1 worm cellular context compared by ENCODE assay signal in the genomic region with DNA sequence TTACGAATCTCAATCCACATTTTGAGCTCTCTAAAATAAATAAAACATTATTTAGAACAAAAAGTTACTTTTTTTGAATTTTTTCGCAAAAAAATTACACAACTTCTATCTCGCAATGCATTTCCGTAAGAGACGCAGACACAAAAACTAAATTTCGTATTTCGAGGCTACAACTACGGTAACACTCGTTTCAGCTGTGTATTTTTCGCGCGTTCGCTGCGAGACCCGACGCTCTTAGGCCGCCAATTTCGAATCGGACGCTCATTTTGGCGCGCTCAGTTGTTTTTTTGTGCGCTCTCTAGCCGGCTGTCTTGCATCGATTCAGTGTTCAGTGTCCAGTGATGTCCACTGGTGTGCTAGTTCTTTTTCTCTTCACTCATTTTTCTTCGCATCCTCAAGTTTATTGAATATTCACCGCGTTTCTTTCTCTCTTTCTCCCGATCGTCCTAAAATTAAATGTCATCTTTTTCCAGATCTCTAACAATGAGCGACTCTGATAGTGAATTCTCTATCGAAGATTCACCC.
TF ChIP-seq lines count a peak whose summit lies in the region.

A gene (minus strand): TSS at position 115 of the 525 bp plus-strand sequence.
A gene (plus strand): TSS at position 475 of the 525 bp plus-strand sequence.

TF ChIP-seq in whole organism, L4 larva, 104 proteins besides CTCF, POLR2A, EP300 and RAD21 (continued from another document):
- TF ChIP-seq jun-1 (tag; optimal IDR thresholded peaks at IDR 0.05; lab: Kevin White, UChicago) = peak; percentile 75
- TF ChIP-seq nhr-48 (tag; optimal IDR thresholded peaks at IDR 0.05; lab: Kevin White, UChicago) = peak; percentile 70
- no peak for TF ChIP-seq madf-5 (GFP tag; IDR thresholded peaks at IDR 0.05; lab: Robert Waterston, UW)
- no peak for TF ChIP-seq cey-2 (tag; optimal IDR thresholded peaks at IDR 0.05; lab: Kevin White, UChicago; ENCODE audit: borderline replicate concordance, insufficient read depth)
- TF ChIP-seq F37D6.2 (tag; optimal IDR thresholded peaks at IDR 0.05; lab: Kevin White, UChicago) = peak; percentile 93
- peak; percentile 63 for TF ChIP-seq spr-3 (GFP tag; optimal IDR thresholded peaks at IDR 0.05; lab: Kevin White, UChicago)
- peak; percentile 100 for TF ChIP-seq D1046.2 (GFP tag; IDR thresholded peaks at IDR 0.05; lab: Robert Waterston, UW)
- TF ChIP-seq daf-12 (tag; optimal IDR thresholded peaks at IDR 0.05; lab: Kevin White, UChicago) = no peak
- peak; percentile 93 for TF ChIP-seq dve-1 (tag; optimal IDR thresholded peaks at IDR 0.05; lab: Kevin White, UChicago; ENCODE audit: insufficient read depth)
- TF ChIP-seq nhr-76 (tag; optimal IDR thresholded peaks at IDR 0.05; lab: Kevin White, UChicago) = no peak
- TF ChIP-seq lin-38 (GFP tag; IDR thresholded peaks at IDR 0.05; lab: Robert Waterston, UW) = peak; percentile 93
- peak; percentile 93 for TF ChIP-seq lin-13 (GFP tag; optimal IDR thresholded peaks at IDR 0.05; lab: Kevin White, UChicago)
- TF ChIP-seq mdt-29 (GFP tag; IDR thresholded peaks at IDR 0.05; lab: Robert Waterston, UW) = peak; percentile 84
- TF ChIP-seq spr-1 (tag; optimal IDR thresholded peaks at IDR 0.05; lab: Kevin White, UChicago) = peak; percentile 83
- peak; percentile 72 for TF ChIP-seq snpc-1.2 (GFP tag; IDR thresholded peaks at IDR 0.05; lab: Robert Waterston, UW)
- peak; percentile 41 to 87 for TF ChIP-seq hif-1 (tag; optimal IDR thresholded peaks at IDR 0.05; lab: Kevin White, UChicago)
- no peak for TF ChIP-seq gei-8 (GFP tag; optimal IDR thresholded peaks at IDR 0.05; lab: Kevin White, UChicago)
- no peak for TF ChIP-seq ceh-28 (tag; optimal IDR thresholded peaks at IDR 0.05; lab: Kevin White, UChicago)
- TF ChIP-seq daf-8 (GFP tag; IDR thresholded peaks at IDR 0.05; lab: Robert Waterston, UW) = no peak
- TF ChIP-seq lim-7 (GFP tag; IDR thresholded peaks at IDR 0.05; lab: Robert Waterston, UW) = no peak
- TF ChIP-seq nhr-28 (tag; optimal IDR thresholded peaks at IDR 0.05; lab: Kevin White, UChicago) = peak; percentile 73
- peak; percentile 79; the same call in 1 of the 2 replicates for TF ChIP-seq tra-1 (GFP tag; IDR thresholded peaks at IDR 0.05; lab: Robert Waterston, UW)
- TF ChIP-seq F26F4.8 (GFP tag; conservative IDR thresholded peaks at IDR 0.05; lab: Robert Waterston, UW) = no peak
- TF ChIP-seq nhr-11 (tag; optimal IDR thresholded peaks at IDR 0.05; lab: Kevin White, UChicago) = peak; percentile 99
- TF ChIP-seq Y75B8A.6 (GFP tag; IDR thresholded peaks at IDR 0.05; lab: Robert Waterston, UW) = no peak
- no peak for TF ChIP-seq sdz-12 (GFP tag; optimal IDR thresholded peaks at IDR 0.05; lab: Kevin White, UChicago)
- TF ChIP-seq daf-16 (GFP tag; optimal IDR thresholded peaks at IDR 0.05; lab: Kevin White, UChicago) = peak in 1 of 2 experiments; percentile 80
- TF ChIP-seq daf-16 (tag; optimal IDR thresholded peaks at IDR 0.05; lab: Kevin White, UChicago) = peak; percentile 77
- peak; percentile 95 for TF ChIP-seq rbr-2 (tag; optimal IDR thresholded peaks at IDR 0.05; lab: Kevin White, UChicago)
- peak; percentile 97 for TF ChIP-seq mep-1 (tag; optimal IDR thresholded peaks at IDR 0.05; lab: Kevin White, UChicago)
- TF ChIP-seq ceh-62 (tag; optimal IDR thresholded peaks at IDR 0.05; lab: Kevin White, UChicago) = no peak
- TF ChIP-seq ama-1 (optimal IDR thresholded peaks at IDR 0.05; lab: Kevin White, UChicago) = peak; percentile 78
- 0 out of 2 replicates have a peak, but pooled peaks have one; percentile 10 for TF ChIP-seq php-3 (GFP tag; IDR thresholded peaks at IDR 0.05; lab: Robert Waterston, UW)
- TF ChIP-seq madf-9 (GFP tag; conservative IDR thresholded peaks at IDR 0.05; lab: Robert Waterston, UW) = peak; percentile 53; the same call in 1 of the 2 replicates
- TF ChIP-seq mes-2 (tag; optimal IDR thresholded peaks at IDR 0.05; lab: Kevin White, UChicago; ENCODE audit: poor library complexity, severe bottlenecking) = peak; percentile 94
